Fruit fly (Drosophila melanogaster): ENCODE results near the gene rdgA.

Gene rdgA

dm6 chrX:8973136-8973535, 66.3 kb downstream of the rdgA start (continued):
- TF ChIP-seq ham (GFP tag; IDR thresholded peaks at IDR 0.05) (no peak), sens (GFP tag) (no peak)

dm6 chrX:8974203-8974602, 67.3 kb downstream of the rdgA start, which contains the start of gene CG10962:
Gene CG10962, minus strand, starts transcription at chrX:8974255.
- TF ChIP-seq Side (GFP tag; optimal IDR thresholded peaks at IDR 0.05) = peak; percentile 51
- no peak for TF ChIP-seq twi (tag; optimal IDR thresholded peaks at IDR 0.05)
- TF ChIP-seq CG7786 (GFP tag; optimal IDR thresholded peaks at IDR 0.05) = peak; percentile 44
- TF ChIP-seq CG17612 (GFP tag; IDR thresholded peaks at IDR 0.05) = no peak
- TF ChIP-seq klu (GFP tag; IDR thresholded peaks at IDR 0.05) = no peak
- no peak for TF ChIP-seq gt (GFP tag; IDR thresholded peaks at IDR 0.05)
- no peak for TF ChIP-seq ERR (GFP tag; optimal IDR thresholded peaks at IDR 0.05)
- peak; percentile 39 for TF ChIP-seq tap (tag; optimal IDR thresholded peaks at IDR 0.05)
- peak; percentile 66 for TF ChIP-seq CG30403 (GFP tag; optimal IDR thresholded peaks at IDR 0.05)
- no peak for TF ChIP-seq Sin3A (optimal IDR thresholded peaks at IDR 0.05)
- TF ChIP-seq cwo (GFP tag; optimal IDR thresholded peaks at IDR 0.05) = peak; percentile 60
- no peak for TF ChIP-seq Gsc (GFP tag; IDR thresholded peaks at IDR 0.05)
- TF ChIP-seq grau (tag; optimal IDR thresholded peaks at IDR 0.05) = peak; percentile 74
- no peak for TF ChIP-seq CG34376 (GFP tag; optimal IDR thresholded peaks at IDR 0.05)
- TF ChIP-seq CG13894 (tag; optimal IDR thresholded peaks at IDR 0.05) = no peak
- 0 out of 3 replicates have a peak, but pooled peaks have one; percentile 48 for TF ChIP-seq CG3726 (GFP tag; IDR thresholded peaks at IDR 0.05)
- no peak for TF ChIP-seq Doc2 (GFP tag; IDR thresholded peaks at IDR 0.05)
- TF ChIP-seq CG10462 (GFP tag; optimal IDR thresholded peaks at IDR 0.05) = peak; percentile 3
- no peak; the same call in none of the 2 replicates for TF ChIP-seq CG32532 (GFP tag; IDR thresholded peaks at IDR 0.05)
- TF ChIP-seq Trl (optimal IDR thresholded peaks at IDR 0.05) = peak; percentile 2 to 31
- TF ChIP-seq Trl (GFP tag; optimal IDR thresholded peaks at IDR 0.05) = peak; percentile 36
- TF ChIP-seq dpn (GFP tag; optimal IDR thresholded peaks at IDR 0.05) = peak; percentile 35 to 68
- peak; percentile 66 for TF ChIP-seq NfI (GFP tag; optimal IDR thresholded peaks at IDR 0.05)
- TF ChIP-seq row (GFP tag; IDR thresholded peaks at IDR 0.05) = peak; percentile 90
- no peak for TF ChIP-seq CG31365 (tag; optimal IDR thresholded peaks at IDR 0.05)
- no peak for TF ChIP-seq crc (GFP tag; optimal IDR thresholded peaks at IDR 0.05)
- no peak for TF ChIP-seq gcm2 (GFP tag; optimal IDR thresholded peaks at IDR 0.05)
- peak; percentile 70 for TF ChIP-seq CG12391 (tag; optimal IDR thresholded peaks at IDR 0.05)
- TF ChIP-seq yki (optimal IDR thresholded peaks at IDR 0.05) = no peak
- no peak for TF ChIP-seq peb (GFP tag; IDR thresholded peaks at IDR 0.05)
- 0 out of 2 replicates have a peak, but pooled peaks have one; percentile 31 for TF ChIP-seq Awh (GFP tag; IDR thresholded peaks at IDR 0.05)
- TF ChIP-seq HHEX (GFP tag; optimal IDR thresholded peaks at IDR 0.05) = peak; percentile 35
- no peak for TF ChIP-seq BtbVII (GFP tag; optimal IDR thresholded peaks at IDR 0.05)
- no peak for TF ChIP-seq NC2α (GFP tag; optimal IDR thresholded peaks at IDR 0.05)
- TF ChIP-seq gsb (GFP tag; IDR thresholded peaks at IDR 0.05) = peak; percentile 32; the same call in 1 of the 2 replicates
- TF ChIP-seq CG12942 (GFP tag; optimal IDR thresholded peaks at IDR 0.05) = peak; percentile 49
- TF ChIP-seq fd3F (GFP tag; optimal IDR thresholded peaks at IDR 0.05) = peak; percentile 29
- peak; percentile 23 to 65 for TF ChIP-seq Hr51 (GFP tag; optimal IDR thresholded peaks at IDR 0.05)
- TF ChIP-seq Oli (tag; optimal IDR thresholded peaks at IDR 0.05) = peak; percentile 61
- no peak for TF ChIP-seq otp (GFP tag; IDR thresholded peaks at IDR 0.05)
- no peak for TF ChIP-seq hth (optimal IDR thresholded peaks at IDR 0.05)
- peak; percentile 48 for TF ChIP-seq Adf1 (GFP tag; IDR thresholded peaks at IDR 0.05)
- TF ChIP-seq CG9215 (GFP tag; IDR thresholded peaks at IDR 0.05) = peak; percentile 67
- TF ChIP-seq ewg (GFP tag; optimal IDR thresholded peaks at IDR 0.05) = peak; percentile 23
- peak; percentile 74 for TF ChIP-seq unpg (GFP tag; optimal IDR thresholded peaks at IDR 0.05)
- no peak for TF ChIP-seq nerfin-2 (GFP tag; IDR thresholded peaks at IDR 0.05; ENCODE audit: partially characterized antibody)
- peak; percentile 6 for TF ChIP-seq exex (tag; optimal IDR thresholded peaks at IDR 0.05)
- peak; percentile 88 for TF ChIP-seq CG12769 (tag; optimal IDR thresholded peaks at IDR 0.05)
- peak; percentile 15 for TF ChIP-seq CG9727 (GFP tag; optimal IDR thresholded peaks at IDR 0.05)

Data from whole organism, embryonic.